Worm (Caenorhabditis elegans) whole organism, early embryonic: ENCODE measurements around the gene C39B5.2.

Source experiments
- B0310.2 ChIP-seq: sonication (generic microtip); optimal IDR thresholded peaks from 2 replicates; lab custom pipeline; 2016; ENCODE audit warnings: mild to moderate bottlenecking, missing genetic modification characterization, missing compliant biosample characterization
- F13C5.2 ChIP-seq: sonication (generic microtip); optimal IDR thresholded peaks from 2 replicates; lab custom pipeline; 2017; ENCODE audit warnings: mild to moderate bottlenecking, missing genetic modification characterization, inconsistent platforms, missing compliant biosample characterization
- aly-1 ChIP-seq: sonication (generic microtip); optimal IDR thresholded peaks from 2 replicates; lab custom pipeline; 2016; ENCODE audit warnings: missing genetic modification characterization, missing compliant biosample characterization
- ama-1 ChIP-seq: fragments of 150-350 bp; optimal IDR thresholded peaks from 2 replicates; lab custom pipeline; 2014
- ceh-13 ChIP-seq: fragments of 200-800 bp; sonication (Bioruptor generic); optimal IDR thresholded peaks from 2 replicates; lab custom pipeline; 2018; ENCODE audit warnings: mild to moderate bottlenecking, missing genetic modification characterization, missing compliant biosample characterization
- ceh-36 ChIP-seq: sonication (generic microtip); optimal IDR thresholded peaks from 2 replicates; lab custom pipeline; 2016; ENCODE audit warnings: missing genetic modification characterization, inconsistent platforms, missing compliant biosample characterization
- ets-7 ChIP-seq: sonication (generic microtip); optimal IDR thresholded peaks from 2 replicates; lab custom pipeline; 2016; ENCODE audit warnings: missing genotype, missing genetic modification characterization, missing compliant biosample characterization
- flt-1 ChIP-seq: fragments of 200-800 bp; sonication (Bioruptor generic); IDR thresholded peaks from 2 replicates; pipeline ENCODE4 v1.3.6; 2022; ENCODE audit warnings: missing genetic modification characterization, missing compliant biosample characterization
- hmbx-1 ChIP-seq: sonication (generic microtip); optimal IDR thresholded peaks from 2 replicates; lab custom pipeline; 2016; ENCODE audit warnings: mild to moderate bottlenecking, missing genetic modification characterization, missing compliant biosample characterization
- hmg-4 ChIP-seq: fragments of 200-800 bp; sonication (Bioruptor generic); optimal IDR thresholded peaks from 2 replicates; lab custom pipeline; 2018; ENCODE audit warnings: mild to moderate bottlenecking, missing genetic modification characterization, missing compliant biosample characterization
- hnd-1 ChIP-seq: sonication (generic microtip); optimal IDR thresholded peaks from 2 replicates; lab custom pipeline; 2016; ENCODE audit warnings: missing genetic modification characterization, missing compliant biosample characterization
- pes-1 ChIP-seq: fragments of 200-800 bp; sonication (Bioruptor generic); IDR thresholded peaks from 2 replicates; pipeline ENCODE4 v1.3.6; 2022; ENCODE audit warnings: missing genetic modification reagents, missing genetic modification characterization, missing compliant biosample characterization
- scrt-1 ChIP-seq: fragments of 200-800 bp; sonication (Bioruptor generic); IDR thresholded peaks from 2 replicates; pipeline ENCODE4 v1.3.6; 2022; ENCODE audit warnings: missing genetic modification characterization, missing compliant biosample characterization
- sea-1 ChIP-seq: fragments of 200-800 bp; sonication (Bioruptor generic); conservative IDR thresholded peaks from 2 replicates; pipeline ENCODE4 v1.3.6; 2022; ENCODE audit warnings: missing genetic modification characterization, missing compliant biosample characterization
- tbx-11 ChIP-seq: fragments of 200-800 bp; sonication (Bioruptor generic); IDR thresholded peaks from 2 replicates; pipeline ENCODE4 v1.3.6; 2022; ENCODE audit warnings: missing genetic modification characterization, missing compliant biosample characterization
- tbx-37 ChIP-seq: fragments of 200-800 bp; sonication (Bioruptor generic); conservative IDR thresholded peaks from 2 replicates; pipeline ENCODE4 v1.3.6; 2022; ENCODE audit warnings: missing genetic modification reagents, missing genetic modification characterization, missing compliant biosample characterization
- tra-4 ChIP-seq: sonication (generic microtip); optimal IDR thresholded peaks from 2 replicates; lab custom pipeline; 2017; ENCODE audit warnings: missing genetic modification characterization, missing compliant biosample characterization

C39B5.2 gene

DNA sequence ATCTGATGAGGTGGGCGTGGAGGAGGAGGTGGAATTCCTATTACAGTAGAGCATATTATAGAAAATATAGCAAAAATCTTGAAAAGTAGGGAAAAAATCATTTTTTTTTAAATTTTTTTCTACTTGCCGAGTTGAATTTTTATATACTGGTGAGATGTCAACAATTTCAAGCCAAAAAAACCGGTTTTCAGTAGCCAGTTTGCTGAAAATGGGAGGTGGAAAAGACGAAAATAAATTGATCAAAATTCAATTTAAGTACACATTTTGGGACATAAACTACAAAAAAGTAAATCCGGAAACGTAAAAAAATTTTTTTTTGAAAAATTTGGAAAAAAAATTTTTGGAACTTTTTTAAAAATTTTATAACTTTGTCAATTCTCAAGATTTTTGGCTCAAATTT, 44.8 kb downstream of the C39B5.2 start, which contains the start of gene Y54F10BM.23:
TSS of gene Y54F10BM.23 (minus strand) at position 101 of the 400 bp plus-strand sequence.
- TF ChIP-seq tra-4 (tag; lab: Kevin White, UChicago), result no peak
- TF ChIP-seq aly-1 (tag; lab: Kevin White, UChicago), result no peak
- TF ChIP-seq hnd-1 (tag; lab: Kevin White, UChicago), result no peak
- TF ChIP-seq tbx-37 (GFP tag; lab: Robert Waterston, UW), result no peak
- no peak for TF ChIP-seq flt-1 (GFP tag; lab: Robert Waterston, UW)
- no peak for TF ChIP-seq F13C5.2 (tag; lab: Kevin White, UChicago)
- TF ChIP-seq B0310.2 (tag; lab: Kevin White, UChicago), result no peak
- no peak for TF ChIP-seq ceh-36 (tag; lab: Kevin White, UChicago)
- no peak for TF ChIP-seq ets-7 (tag; lab: Kevin White, UChicago)
- TF ChIP-seq sea-1, result no peak
- no peak for TF ChIP-seq scrt-1 (GFP tag; lab: Robert Waterston, UW)

DNA sequence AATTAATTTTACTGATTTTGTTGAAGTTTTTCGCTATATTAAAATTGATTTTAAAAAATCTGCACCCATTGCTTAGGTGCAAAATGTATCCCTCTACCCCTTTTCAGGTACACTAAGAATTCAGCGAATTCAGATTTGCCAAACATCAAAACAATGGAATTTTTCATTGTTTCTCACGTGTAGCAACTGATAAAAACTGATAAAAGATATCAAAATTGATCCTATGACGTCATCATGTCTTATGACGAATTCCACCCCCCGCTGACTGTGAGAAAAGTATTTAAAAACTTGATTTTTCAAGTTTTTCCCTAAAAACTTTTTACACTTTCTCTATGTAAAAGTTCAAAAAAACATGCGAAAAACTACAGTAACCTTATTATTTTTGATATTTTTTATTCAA, 45.9 kb downstream of the C39B5.2 start, which contains the start of gene Y54F10BM.22:
TSS of gene Y54F10BM.22 (plus strand) at position 331 of the 400 bp plus-strand sequence.
- TF ChIP-seq sea-1 (no peak), tbx-11 (GFP tag; lab: Robert Waterston, UW) (no peak), tra-4 (tag; lab: Kevin White, UChicago) (no peak), scrt-1 (GFP tag; lab: Robert Waterston, UW) (no peak), flt-1 (GFP tag; lab: Robert Waterston, UW) (no peak), hmg-4 (GFP tag; lab: Kevin White, UChicago) (no peak), aly-1 (tag; lab: Kevin White, UChicago) (no peak), hnd-1 (tag; lab: Kevin White, UChicago) (no peak), ets-7 (tag; lab: Kevin White, UChicago) (no peak), pes-1 (GFP tag; lab: Robert Waterston, UW) (no peak)

DNA sequence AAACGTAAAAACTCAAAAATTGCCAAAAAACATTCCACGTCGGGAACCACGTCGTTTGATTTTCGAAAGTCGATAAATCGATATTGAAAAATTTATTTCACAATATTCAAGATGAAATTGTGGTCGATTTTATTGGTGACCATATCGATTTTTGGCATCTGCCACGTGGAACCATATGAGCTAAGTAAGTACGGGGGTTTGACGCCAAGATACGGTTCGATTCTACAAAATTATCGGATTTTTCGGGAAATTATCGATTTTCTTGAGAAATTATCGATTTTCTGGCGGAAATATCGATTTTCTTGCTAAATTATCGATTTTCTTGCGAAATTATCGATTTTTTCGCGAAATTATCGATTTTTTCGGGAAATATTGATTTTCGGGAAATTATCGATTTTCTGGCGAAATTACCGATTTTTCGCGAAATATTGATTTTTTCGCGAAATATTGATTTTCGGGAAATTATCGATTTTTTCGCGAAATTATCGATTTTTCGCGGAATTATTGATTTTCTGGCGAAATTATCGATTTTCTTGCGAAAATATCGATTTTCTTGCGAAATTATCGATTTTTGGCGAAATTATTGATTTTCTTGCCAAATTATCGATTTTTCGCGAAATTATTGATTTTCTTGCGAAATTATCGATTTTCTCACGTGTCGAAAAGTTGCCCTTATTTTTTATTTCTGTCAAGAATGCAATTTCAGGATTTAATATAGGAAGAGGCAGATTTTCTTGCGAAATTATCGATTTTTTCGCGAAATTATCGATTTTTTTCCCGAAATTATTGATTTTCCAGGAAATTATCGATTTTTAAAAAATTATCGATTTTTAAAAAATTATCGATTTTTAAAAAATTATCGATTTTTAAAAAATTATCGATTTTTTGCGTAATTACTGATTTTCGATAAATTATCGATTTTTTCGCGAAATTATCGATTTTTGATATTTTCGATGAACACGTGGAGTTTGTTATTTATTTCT, 47.6 kb downstream of the C39B5.2 start, which contains the start of gene Y54F10BM.3:
TSS of gene Y54F10BM.3 (plus strand) at position 51 of the 983 bp plus-strand sequence.
- TF ChIP-seq scrt-1 (GFP tag; lab: Robert Waterston, UW) (no peak), hmg-4 (GFP tag; lab: Kevin White, UChicago) (no peak), ets-7 (tag; lab: Kevin White, UChicago) (no peak), aly-1 (tag; lab: Kevin White, UChicago) (no peak), sea-1 (no peak), pes-1 (GFP tag; lab: Robert Waterston, UW) (no peak), B0310.2 (tag; lab: Kevin White, UChicago) (no peak), ama-1 (lab: Kevin White, UChicago) (no peak), flt-1 (GFP tag; lab: Robert Waterston, UW) (no peak), F13C5.2 (tag; lab: Kevin White, UChicago) (no peak), hmbx-1 (tag; lab: Kevin White, UChicago) (no peak), hnd-1 (tag; lab: Kevin White, UChicago) (no peak), ceh-13 (GFP tag; lab: Kevin White, UChicago) (no peak), ceh-36 (tag; lab: Kevin White, UChicago) (no peak), tbx-11 (GFP tag; lab: Robert Waterston, UW) (no peak), tbx-37 (GFP tag; lab: Robert Waterston, UW) (no peak), tra-4 (tag; lab: Kevin White, UChicago) (no peak)

DNA sequence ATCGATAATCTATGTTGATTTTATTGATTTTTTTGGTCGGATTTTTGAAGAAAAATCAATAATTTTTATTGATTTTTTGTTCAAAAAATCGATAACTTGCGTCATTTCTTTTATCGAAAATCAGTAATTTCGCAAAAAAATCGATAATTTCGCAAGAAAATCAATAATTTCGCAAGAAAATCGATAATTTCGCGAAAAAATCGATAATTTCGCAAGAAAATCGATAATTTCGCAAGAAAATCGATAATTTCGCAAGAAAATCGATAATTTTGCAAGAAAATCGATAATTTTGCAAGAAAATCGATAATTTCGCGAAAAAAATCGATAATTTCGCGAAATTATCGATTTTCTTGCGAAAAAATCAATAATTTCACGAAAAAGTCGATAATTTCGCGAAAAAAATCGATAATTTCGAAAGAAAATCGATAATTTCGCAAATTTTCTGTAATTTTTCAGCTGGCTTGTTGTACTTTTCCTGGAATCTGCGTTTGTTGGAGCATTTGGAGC, 48.7 kb downstream of the C39B5.2 start:
- TF ChIP-seq tra-4 (tag; lab: Kevin White, UChicago), result no peak
- no peak for TF ChIP-seq aly-1 (tag; lab: Kevin White, UChicago)
- TF ChIP-seq scrt-1 (GFP tag; lab: Robert Waterston, UW), result no peak
- no peak for TF ChIP-seq ama-1 (lab: Kevin White, UChicago)
- TF ChIP-seq ets-7 (tag; lab: Kevin White, UChicago), result no peak
- TF ChIP-seq B0310.2 (tag; lab: Kevin White, UChicago), result no peak
- no peak for TF ChIP-seq flt-1 (GFP tag; lab: Robert Waterston, UW)
- no peak for TF ChIP-seq tbx-11 (GFP tag; lab: Robert Waterston, UW)
- no peak for TF ChIP-seq hnd-1 (tag; lab: Kevin White, UChicago)
